Worm (Caenorhabditis elegans) whole organism, L4 larva: ENCODE data around the gene ram-2.
A peak's percentile ranks its signal among the peaks of the same experiment; 100 is the strongest.

Experiments
- T26A8.4 ChIP-seq: fragments of 200-800 bp; sonication (Bioruptor generic); IDR thresholded peaks from 2 replicates; pipeline ENCODE4 v1.3.6; 2022; ENCODE audit warnings: missing genetic modification characterization, missing compliant biosample characterization
- Y48G9A.11 ChIP-seq: fragments of 200-800 bp; sonication (Bioruptor generic); IDR thresholded peaks from 2 replicates; pipeline ENCODE4 v1.3.6; 2022; ENCODE audit warnings: missing genetic modification reagents, missing genetic modification characterization, missing compliant biosample characterization
- ZK337.2 ChIP-seq: fragments of 200-800 bp; sonication (Bioruptor generic); IDR thresholded peaks from 2 replicates; pipeline ENCODE4 v1.3.6; 2022; ENCODE audit warnings: missing genetic modification reagents, missing genetic modification characterization, missing compliant biosample characterization
- aha-1 ChIP-seq: fragments of 150-350 bp; peaks from one replicate; lab custom pipeline; 2014; ENCODE audit warnings: missing biosample characterization, missing genetic modification characterization
- arid-1 ChIP-seq: fragments of 200-800 bp; sonication (Bioruptor generic); conservative IDR thresholded peaks from 2 replicates; pipeline ENCODE4 v1.3.6; 2022; ENCODE audit warnings: missing genetic modification reagents, missing genetic modification characterization, missing compliant biosample characterization
- ceh-20 ChIP-seq: fragments of 200-800 bp; sonication (Bioruptor generic); IDR thresholded peaks from 2 replicates; pipeline ENCODE4 v1.3.6; 2022; ENCODE audit warnings: missing genetic modification reagents, missing genetic modification characterization, missing compliant biosample characterization
- ceh-28 ChIP-seq: fragments of 150-350 bp; optimal IDR thresholded peaks from 2 replicates; lab custom pipeline; 2014; ENCODE audit warnings: missing biosample characterization, missing genetic modification reagents, missing genetic modification characterization
- ceh-82 ChIP-seq: sonication (generic microtip); optimal IDR thresholded peaks from 2 replicates; lab custom pipeline; 2017; ENCODE audit warnings: missing biosample characterization, missing genetic modification characterization
- daf-12 ChIP-seq: fragments of 150-350 bp; optimal IDR thresholded peaks from 2 replicates; lab custom pipeline; 2014; ENCODE audit warnings: missing biosample characterization, missing genetic modification reagents, missing genetic modification characterization
- daf-19 ChIP-seq: fragments of 200-800 bp; sonication (Bioruptor generic); conservative IDR thresholded peaks from 2 replicates; pipeline ENCODE4 v1.3.6; 2022; ENCODE audit warnings: missing genetic modification characterization, missing compliant biosample characterization
- daf-8 ChIP-seq: fragments of 200-800 bp; sonication (Bioruptor generic); IDR thresholded peaks from 2 replicates; pipeline ENCODE4 v1.3.6; 2022; ENCODE audit warnings: missing genetic modification characterization, missing compliant biosample characterization
- dmd-6 ChIP-seq: fragments of 200-800 bp; sonication (Bioruptor generic); IDR thresholded peaks from 2 replicates; pipeline ENCODE4 v1.3.6; 2022; ENCODE audit warnings: missing genetic modification reagents, missing genetic modification characterization, missing compliant biosample characterization
- dpl-1 ChIP-seq: fragments of 150-350 bp; optimal IDR thresholded peaks from 2 replicates; lab custom pipeline; 2014; ENCODE audit warnings: missing biosample characterization, missing genetic modification reagents, missing genetic modification characterization
- duxl-1 ChIP-seq: sonication (generic microtip); optimal IDR thresholded peaks from 2 replicates; lab custom pipeline; 2016; ENCODE audit warnings: mild to moderate bottlenecking, missing genetic modification characterization, moderate library complexity, missing compliant biosample characterization; ENCODE audit not compliant: poor library complexity
- dve-1 ChIP-seq: sonication (generic microtip); optimal IDR thresholded peaks from 2 replicates; lab custom pipeline; 2017; ENCODE audit warnings: antibody characterized with exemption, mild to moderate bottlenecking, missing genetic modification characterization, missing compliant biosample characterization; ENCODE audit not compliant: insufficient read depth
- egl-27 ChIP-seq: sonication (generic microtip); optimal IDR thresholded peaks from 3 replicates; lab custom pipeline; 2017; ENCODE audit warnings: missing biosample characterization, missing genetic modification reagents, missing genetic modification characterization
- fkh-10 ChIP-seq: fragments of 150-350 bp; optimal IDR thresholded peaks from 2 replicates; lab custom pipeline; 2014; ENCODE audit warnings: missing biosample characterization, missing genetic modification reagents, missing genetic modification characterization
- hlh-11 ChIP-seq: fragments of 200-800 bp; sonication (Bioruptor generic); optimal IDR thresholded peaks from 2 replicates; lab custom pipeline; 2018; ENCODE audit warnings: mild to moderate bottlenecking, missing genetic modification characterization, missing compliant biosample characterization
- hlh-30 ChIP-seq: sonication (generic microtip); optimal IDR thresholded peaks from 2 replicates; lab custom pipeline; 2017; ENCODE audit warnings: antibody characterized with exemption, mild to moderate bottlenecking, missing genetic modification characterization, missing compliant biosample characterization; ENCODE audit not compliant: insufficient read depth
- hmg-1.1 ChIP-seq: fragments of 200-800 bp; sonication (Bioruptor generic); IDR thresholded peaks from 2 replicates; pipeline ENCODE4 v1.3.6; 2022; ENCODE audit warnings: missing genetic modification reagents, missing genetic modification characterization, missing compliant biosample characterization
- jun-1 ChIP-seq: fragments of 150-350 bp; optimal IDR thresholded peaks from 2 replicates; lab custom pipeline; 2014; ENCODE audit warnings: missing biosample characterization, missing genetic modification reagents, missing genetic modification characterization
- lim-7 ChIP-seq: fragments of 200-800 bp; sonication (Bioruptor generic); IDR thresholded peaks from 2 replicates; pipeline ENCODE4 v1.3.6; 2022; ENCODE audit warnings: missing genetic modification characterization, missing compliant biosample characterization
- lin-38 ChIP-seq: fragments of 200-800 bp; sonication (Bioruptor generic); IDR thresholded peaks from 2 replicates; pipeline ENCODE4 v1.3.6; 2022; ENCODE audit warnings: missing genetic modification reagents, missing genetic modification characterization, missing compliant biosample characterization
- lin-39 ChIP-seq: fragments of 150-350 bp; optimal IDR thresholded peaks from 2 replicates; lab custom pipeline; 2014; ENCODE audit warnings: missing biosample characterization, missing genetic modification reagents, missing genetic modification characterization
- lsy-2 ChIP-seq, 2 experiments: fragments of 150-350 bp in 1 of 2; sonication (generic microtip) in 1 of 2; optimal IDR thresholded peaks; 2 replicates each; lab custom pipeline; 2014 to 2017; ENCODE audit warnings: missing biosample characterization in 2 of 2, missing genetic modification characterization in 2 of 2
- madf-9 ChIP-seq: fragments of 200-800 bp; sonication (Bioruptor generic); conservative IDR thresholded peaks from 2 replicates; pipeline ENCODE4 v1.3.6; 2022; ENCODE audit warnings: missing genetic modification reagents, missing genetic modification characterization, missing compliant biosample characterization
- mdl-1 ChIP-seq, 2 experiments: fragments of 150-350 bp in 1 of 2; sonication (generic microtip) in 1 of 2; optimal IDR thresholded peaks; 2 replicates each; lab custom pipeline; 2014 to 2017; ENCODE audit warnings: missing biosample characterization in 2 of 2, missing genetic modification characterization in 2 of 2
- mep-1 ChIP-seq: fragments of 150-350 bp; sonication (generic microtip); optimal IDR thresholded peaks from 3 replicates; lab custom pipeline; 2014; ENCODE audit warnings: missing biosample characterization, missing genetic modification characterization
- mxl-3 ChIP-seq: fragments of 200-800 bp; sonication (Bioruptor generic); optimal IDR thresholded peaks from 2 replicates; lab custom pipeline; 2018; ENCODE audit warnings: mild to moderate bottlenecking, missing genetic modification characterization, missing compliant biosample characterization
- nhr-102 ChIP-seq: sonication (generic microtip); optimal IDR thresholded peaks from 2 replicates; lab custom pipeline; 2016; ENCODE audit warnings: mild to moderate bottlenecking, missing genetic modification characterization, moderate library complexity, missing compliant biosample characterization
- nhr-11 ChIP-seq: fragments of 150-350 bp; optimal IDR thresholded peaks from 2 replicates; lab custom pipeline; 2014; ENCODE audit warnings: missing biosample characterization, missing genetic modification characterization
- nhr-111 ChIP-seq: fragments of 200-800 bp; sonication (Bioruptor generic); optimal IDR thresholded peaks from 2 replicates; lab custom pipeline; 2018; ENCODE audit warnings: mild to moderate bottlenecking, missing genetic modification characterization, missing compliant biosample characterization
- nhr-28 ChIP-seq: fragments of 150-350 bp; optimal IDR thresholded peaks from 2 replicates; lab custom pipeline; 2014; ENCODE audit warnings: missing biosample characterization, missing genetic modification characterization
- nhr-48 ChIP-seq: sonication (generic microtip); optimal IDR thresholded peaks from 2 replicates; lab custom pipeline; 2016; ENCODE audit warnings: mild to moderate bottlenecking, missing genetic modification characterization, missing compliant biosample characterization
- nhr-6 ChIP-seq: fragments of 150-350 bp; optimal IDR thresholded peaks from 2 replicates; lab custom pipeline; 2014; ENCODE audit warnings: missing biosample characterization, missing genetic modification characterization
- pha-4 ChIP-seq, 2 experiments: fragments of 150-350 bp in 1 of 2; fragments of 200-800 bp in 1 of 2; sonication (Bioruptor generic) in 1 of 2; IDR thresholded peaks in 1 of 2; optimal IDR thresholded peaks in 1 of 2; 2 replicates each; pipeline versions ENCODE4 v1.3.6 to Lab custom; 2014 to 2022; ENCODE audit warnings: missing genetic modification characterization in 2 of 2, missing genetic modification reagents in 2 of 2, missing biosample characterization in 1 of 2, missing compliant biosample characterization in 1 of 2
- pqm-1 ChIP-seq: sonication (generic microtip); optimal IDR thresholded peaks from 2 replicates; lab custom pipeline; 2017; ENCODE audit warnings: missing biosample characterization, missing genetic modification characterization
- rbr-2 ChIP-seq: sonication (generic microtip); optimal IDR thresholded peaks from 2 replicates; lab custom pipeline; 2016; ENCODE audit warnings: missing genotype, missing genetic modification characterization, missing compliant biosample characterization
- set-16 ChIP-seq: fragments of 200-800 bp; sonication (Bioruptor generic); IDR thresholded peaks from 2 replicates; pipeline ENCODE4 v1.3.6; 2022; ENCODE audit warnings: missing genetic modification reagents, missing genetic modification characterization, missing compliant biosample characterization
- spr-3 ChIP-seq: fragments of 200-800 bp; sonication (Bioruptor generic); optimal IDR thresholded peaks from 2 replicates; lab custom pipeline; 2018; ENCODE audit warnings: mild to moderate bottlenecking, missing genetic modification characterization, missing compliant biosample characterization
- tag-97 ChIP-seq: fragments of 200-800 bp; sonication (Bioruptor generic); IDR thresholded peaks from 2 replicates; pipeline ENCODE4 v1.3.6; 2022; ENCODE audit warnings: missing genetic modification characterization, missing compliant biosample characterization
- unc-62 ChIP-seq, 3 experiments: fragments of 150-350 bp in 1 of 3; sonication (generic microtip); optimal IDR thresholded peaks in 2 of 3; peaks in 1 of 3; 1 replicate in 1 of 3; 2 replicates in 2 of 3; lab custom pipeline; 2014 to 2017; ENCODE audit warnings: missing biosample characterization in 3 of 3, missing genetic modification characterization in 3 of 3, missing genetic modification reagents in 3 of 3, missing genotype in 1 of 3
- zfp-3 ChIP-seq: fragments of 200-800 bp; sonication (Bioruptor generic); conservative IDR thresholded peaks from 2 replicates; pipeline ENCODE4 v1.3.6; 2022; ENCODE audit warnings: missing genetic modification reagents, missing genetic modification characterization, missing compliant biosample characterization
- zip-2 ChIP-seq: fragments of 150-350 bp; optimal IDR thresholded peaks from 2 replicates; lab custom pipeline; 2014; ENCODE audit warnings: missing biosample characterization, missing genetic modification characterization

The ram-2 gene

ce11 chrII:11044193-11044568 is 27.5 kb upstream of the ram-2 start:
- TF ChIP-seq rbr-2 (tag; lab: Kevin White, UChicago) (no peak), set-16 (GFP tag; lab: Robert Waterston, UW) (peak; percentile 79)

- no peak for TF ChIP-seq daf-8 (GFP tag; lab: Robert Waterston, UW)
- TF ChIP-seq ZK337.2: no peak
- TF ChIP-seq lsy-2 (tag; optimal IDR thresholded peaks at IDR 0.05; lab: Kevin White, UChicago): no peak
- TF ChIP-seq unc-62 (GFP tag; optimal IDR thresholded peaks at IDR 0.05 in 1 of 2; lab: Kevin White, UChicago): peak in 1 of 2 experiments; percentile 23
- TF ChIP-seq unc-62 (tag; optimal IDR thresholded peaks at IDR 0.05; lab: Kevin White, UChicago): no peak
- no peak for TF ChIP-seq Y48G9A.11
- no peak for TF ChIP-seq nhr-11 (tag; lab: Kevin White, UChicago)
These were observed 27.0 kb upstream of the ram-2 start for ce11 chrII:11043546-11044192.

DNA sequence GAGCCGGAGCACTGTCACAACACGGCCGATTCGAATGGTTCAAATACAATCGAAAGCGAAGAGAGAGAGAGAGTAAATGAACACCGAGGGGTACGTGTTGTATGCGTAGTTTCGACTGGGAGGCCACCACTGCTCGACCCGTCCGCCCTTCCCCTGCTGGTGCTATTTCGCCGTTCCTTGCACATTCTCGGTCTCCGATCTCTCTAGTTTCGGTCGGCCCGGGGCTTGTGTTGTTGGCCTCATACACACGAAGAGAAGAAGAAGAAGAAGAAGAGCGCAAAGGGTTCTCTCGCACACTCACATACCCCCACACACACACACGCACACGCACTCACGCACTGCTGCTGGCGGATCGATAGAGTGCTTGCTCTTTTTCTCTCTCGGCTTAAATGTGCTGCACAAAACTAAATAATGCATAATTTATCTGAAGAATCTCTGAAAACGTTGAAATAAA is 26.2 kb upstream of the ram-2 start:
- TF ChIP-seq daf-12 (tag; lab: Kevin White, UChicago) (no peak), nhr-28 (tag; lab: Kevin White, UChicago) (peak; percentile 91), lsy-2 (tag; optimal IDR thresholded peaks at IDR 0.05; lab: Kevin White, UChicago) (peak; percentile 54 to 75), dpl-1 (GFP tag; lab: Kevin White, UChicago) (peak; percentile 58), egl-27 (tag; lab: Kevin White, UChicago) (no peak), dmd-6 (GFP tag; lab: Robert Waterston, UW) (peak; percentile 63), mdl-1 (tag; optimal IDR thresholded peaks at IDR 0.05; lab: Kevin White, UChicago) (peak; percentile 58 to 80), ceh-28 (tag; lab: Kevin White, UChicago) (peak; percentile 58), mxl-3 (peak; percentile 56), lim-7 (GFP tag; lab: Robert Waterston, UW) (no peak), ceh-82 (tag; lab: Kevin White, UChicago) (no peak), zip-2 (tag; lab: Kevin White, UChicago) (peak; percentile 3), arid-1 (GFP tag; lab: Robert Waterston, UW) (peak; percentile 32; the same call in 1 of the 2 replicates), pqm-1 (tag; lab: Kevin White, UChicago) (no peak), fkh-10 (peak; percentile 66), nhr-111 (GFP tag; lab: Kevin White, UChicago) (no peak), T26A8.4 (GFP tag; lab: Robert Waterston, UW) (peak; percentile 62; the same call in 1 of the 2 replicates), jun-1 (tag; lab: Kevin White, UChicago) (peak; percentile 38), nhr-6 (tag; lab: Kevin White, UChicago) (peak; percentile 88), lin-39 (no peak), hmg-1.1 (GFP tag; lab: Robert Waterston, UW) (peak; percentile 89), ceh-20 (GFP tag; lab: Robert Waterston, UW) (0 out of 2 replicates have a peak, but pooled peaks have one; percentile 63), mep-1 (tag; lab: Kevin White, UChicago) (peak; percentile 92), dve-1 (tag; lab: Kevin White, UChicago) (peak; percentile 69), tag-97 (GFP tag; lab: Robert Waterston, UW) (no peak), spr-3 (GFP tag; lab: Kevin White, UChicago) (no peak), hlh-11 (tag; lab: Kevin White, UChicago) (peak; percentile 86), duxl-1 (tag; lab: Kevin White, UChicago) (peak; percentile 59), Y48G9A.11 (0 out of 2 replicates have a peak, but pooled peaks have one; percentile 20), pha-4 (GFP tag; IDR thresholded peaks at IDR 0.05; lab: Robert Waterston, UW) (peak; percentile 75), pha-4 (tag; optimal IDR thresholded peaks at IDR 0.05; lab: Kevin White, UChicago) (no peak), nhr-48 (peak; percentile 48), hlh-30 (tag; lab: Kevin White, UChicago) (peak; percentile 78), daf-19 (GFP tag; lab: Robert Waterston, UW) (no peak), rbr-2 (tag; lab: Kevin White, UChicago) (peak; percentile 89), nhr-102 (tag; lab: Kevin White, UChicago) (peak; percentile 20), madf-9 (GFP tag; lab: Robert Waterston, UW) (0 out of 2 replicates have a peak, but pooled peaks have one; percentile 13), zfp-3 (GFP tag; lab: Robert Waterston, UW) (no peak), aha-1 (tag; lab: Kevin White, UChicago) (peak; percentile 100), lin-38 (peak; percentile 52)
